Fruit fly (Drosophila melanogaster): ENCODE measurements around the gene CG31050.

- TF ChIP-seq Dfd (GFP tag; optimal IDR thresholded peaks at IDR 0.05) (no peak), CG9705 (GFP tag; optimal IDR thresholded peaks at IDR 0.05) (no peak), usp (GFP tag; optimal IDR thresholded peaks at IDR 0.05) (no peak), pan (optimal IDR thresholded peaks at IDR 0.05) (no peak), Myc (optimal IDR thresholded peaks at IDR 0.05) (no peak), Hnf4 (GFP tag; optimal IDR thresholded peaks at IDR 0.05) (no peak), N (GFP tag; optimal IDR thresholded peaks at IDR 0.05) (no peak), Mio (GFP tag; optimal IDR thresholded peaks at IDR 0.05) (no peak), CrebA (GFP tag; optimal IDR thresholded peaks at IDR 0.05; ENCODE audit: borderline replicate concordance) (no peak), Dif (GFP tag; optimal IDR thresholded peaks at IDR 0.05; ENCODE audit: partially characterized antibody) (no peak), OdsH (GFP tag; optimal IDR thresholded peaks at IDR 0.05) (no peak), Jra (GFP tag; optimal IDR thresholded peaks at IDR 0.05) (no peak), woc (GFP tag; optimal IDR thresholded peaks at IDR 0.05) (no peak)
Observed at dm6 chr3R:28662956-28663355, 12.7 kb upstream of the CG31050 start.
